Worm (Caenorhabditis elegans) whole organism, early embryonic: Measurements from ENCODE around the gene F58D12.1.

Source experiments
- B0310.2 ChIP-seq: sonication (generic microtip); optimal IDR thresholded peaks from 2 replicates; lab custom pipeline; 2016; ENCODE audit warnings: mild to moderate bottlenecking, missing genetic modification characterization, missing compliant biosample characterization
- F13C5.2 ChIP-seq: sonication (generic microtip); optimal IDR thresholded peaks from 2 replicates; lab custom pipeline; 2017; ENCODE audit warnings: mild to moderate bottlenecking, missing genetic modification characterization, inconsistent platforms, missing compliant biosample characterization
- aly-1 ChIP-seq: sonication (generic microtip); optimal IDR thresholded peaks from 2 replicates; lab custom pipeline; 2016; ENCODE audit warnings: missing genetic modification characterization, missing compliant biosample characterization
- ama-1 ChIP-seq: fragments of 150-350 bp; optimal IDR thresholded peaks from 2 replicates; lab custom pipeline; 2014
- ceh-36 ChIP-seq: sonication (generic microtip); optimal IDR thresholded peaks from 2 replicates; lab custom pipeline; 2016; ENCODE audit warnings: missing genetic modification characterization, inconsistent platforms, missing compliant biosample characterization
- ets-7 ChIP-seq: sonication (generic microtip); optimal IDR thresholded peaks from 2 replicates; lab custom pipeline; 2016; ENCODE audit warnings: missing genotype, missing genetic modification characterization, missing compliant biosample characterization
- flt-1 ChIP-seq: fragments of 200-800 bp; sonication (Bioruptor generic); IDR thresholded peaks from 2 replicates; pipeline ENCODE4 v1.3.6; 2022; ENCODE audit warnings: missing genetic modification characterization, missing compliant biosample characterization
- hmbx-1 ChIP-seq: sonication (generic microtip); optimal IDR thresholded peaks from 2 replicates; lab custom pipeline; 2016; ENCODE audit warnings: mild to moderate bottlenecking, missing genetic modification characterization, missing compliant biosample characterization
- hmg-4 ChIP-seq: fragments of 200-800 bp; sonication (Bioruptor generic); optimal IDR thresholded peaks from 2 replicates; lab custom pipeline; 2018; ENCODE audit warnings: mild to moderate bottlenecking, missing genetic modification characterization, missing compliant biosample characterization
- hnd-1 ChIP-seq: sonication (generic microtip); optimal IDR thresholded peaks from 2 replicates; lab custom pipeline; 2016; ENCODE audit warnings: missing genetic modification characterization, missing compliant biosample characterization
- pes-1 ChIP-seq: fragments of 200-800 bp; sonication (Bioruptor generic); IDR thresholded peaks from 2 replicates; pipeline ENCODE4 v1.3.6; 2022; ENCODE audit warnings: missing genetic modification reagents, missing genetic modification characterization, missing compliant biosample characterization
- scrt-1 ChIP-seq: fragments of 200-800 bp; sonication (Bioruptor generic); IDR thresholded peaks from 2 replicates; pipeline ENCODE4 v1.3.6; 2022; ENCODE audit warnings: missing genetic modification characterization, missing compliant biosample characterization
- sea-1 ChIP-seq: fragments of 200-800 bp; sonication (Bioruptor generic); conservative IDR thresholded peaks from 2 replicates; pipeline ENCODE4 v1.3.6; 2022; ENCODE audit warnings: missing genetic modification characterization, missing compliant biosample characterization
- tbx-11 ChIP-seq: fragments of 200-800 bp; sonication (Bioruptor generic); IDR thresholded peaks from 2 replicates; pipeline ENCODE4 v1.3.6; 2022; ENCODE audit warnings: missing genetic modification characterization, missing compliant biosample characterization
- tbx-37 ChIP-seq: fragments of 200-800 bp; sonication (Bioruptor generic); conservative IDR thresholded peaks from 2 replicates; pipeline ENCODE4 v1.3.6; 2022; ENCODE audit warnings: missing genetic modification reagents, missing genetic modification characterization, missing compliant biosample characterization
- tra-4 ChIP-seq: sonication (generic microtip); optimal IDR thresholded peaks from 2 replicates; lab custom pipeline; 2017; ENCODE audit warnings: missing genetic modification characterization, missing compliant biosample characterization

Gene F58D12.1

ce11 chrV:14092403-14092802 is 43.0 kb downstream of the F58D12.1 start, which contains the start of gene D1086.3:
Gene D1086.3 (plus strand): TSS chrV:14092792.
- TF ChIP-seq hmg-4 (GFP tag; lab: Kevin White, UChicago) (no peak), F13C5.2 (peak; percentile 1)

- TF ChIP-seq ama-1 (lab: Kevin White, UChicago), result no peak
- TF ChIP-seq scrt-1 (GFP tag; lab: Robert Waterston, UW), result no peak
- TF ChIP-seq hnd-1 (tag; lab: Kevin White, UChicago), result no peak
- TF ChIP-seq pes-1 (GFP tag; lab: Robert Waterston, UW), result no peak
- no peak for TF ChIP-seq hmg-4 (GFP tag; lab: Kevin White, UChicago)
- no peak for TF ChIP-seq F13C5.2
- TF ChIP-seq B0310.2 (tag; lab: Kevin White, UChicago), result no peak
- no peak for TF ChIP-seq flt-1 (GFP tag; lab: Robert Waterston, UW)
- TF ChIP-seq hmbx-1 (tag; lab: Kevin White, UChicago), result no peak
- TF ChIP-seq tbx-11, result no peak
These were observed 44.4 kb downstream of the F58D12.1 start, which contains the start of gene D1086.8 for ce11 chrV:14093805-14094204. Gene D1086.8 (plus strand): TSS chrV:14094105.

DNA sequence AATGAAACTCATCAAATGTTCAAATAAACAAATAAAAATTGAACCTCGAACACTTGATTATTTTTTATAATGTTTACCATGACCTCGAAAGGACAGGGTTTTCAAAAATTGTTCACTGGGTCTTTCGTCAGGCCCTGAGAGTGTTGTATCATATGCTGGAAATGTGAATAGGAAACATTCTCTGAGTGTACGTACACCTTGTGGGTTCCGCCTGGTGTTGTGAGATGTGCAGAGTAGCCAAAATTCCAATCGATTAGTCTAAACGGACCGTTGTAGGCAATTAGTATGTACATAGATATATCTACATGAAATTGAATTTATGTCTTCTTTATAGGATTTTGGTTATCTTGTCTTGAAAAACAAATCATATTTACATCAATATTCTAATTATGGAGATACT is 45.2 kb downstream of the F58D12.1 start:
- no peak for TF ChIP-seq sea-1 (GFP tag; lab: Robert Waterston, UW)
- no peak for TF ChIP-seq hmbx-1 (tag; lab: Kevin White, UChicago)
- no peak for TF ChIP-seq ets-7 (tag; lab: Kevin White, UChicago)
- TF ChIP-seq tbx-11, result no peak
- TF ChIP-seq tra-4 (tag; lab: Kevin White, UChicago), result no peak
- TF ChIP-seq ceh-36 (tag; lab: Kevin White, UChicago), result no peak
- no peak for TF ChIP-seq hmg-4 (GFP tag; lab: Kevin White, UChicago)

- TF ChIP-seq F13C5.2 (no peak), aly-1 (no peak), flt-1 (GFP tag; lab: Robert Waterston, UW) (no peak), tbx-11 (no peak), ceh-36 (tag; lab: Kevin White, UChicago) (no peak), B0310.2 (tag; lab: Kevin White, UChicago) (no peak), hnd-1 (tag; lab: Kevin White, UChicago) (no peak), pes-1 (GFP tag; lab: Robert Waterston, UW) (no peak), tra-4 (tag; lab: Kevin White, UChicago) (no peak), ama-1 (lab: Kevin White, UChicago) (no peak)
These were observed 45.6 kb downstream of the F58D12.1 start for ce11 chrV:14094953-14095352.

ce11 chrV:14097358-14097757 is 48.0 kb downstream of the F58D12.1 start:
- TF ChIP-seq hmbx-1 (tag; lab: Kevin White, UChicago) (no peak), ceh-36 (tag; lab: Kevin White, UChicago) (no peak), ama-1 (lab: Kevin White, UChicago) (no peak), F13C5.2 (no peak), tbx-37 (GFP tag; lab: Robert Waterston, UW) (no peak), hnd-1 (tag; lab: Kevin White, UChicago) (no peak), pes-1 (GFP tag; lab: Robert Waterston, UW) (no peak), ets-7 (tag; lab: Kevin White, UChicago) (no peak), aly-1 (no peak), tra-4 (tag; lab: Kevin White, UChicago) (no peak), tbx-11 (no peak)

DNA sequence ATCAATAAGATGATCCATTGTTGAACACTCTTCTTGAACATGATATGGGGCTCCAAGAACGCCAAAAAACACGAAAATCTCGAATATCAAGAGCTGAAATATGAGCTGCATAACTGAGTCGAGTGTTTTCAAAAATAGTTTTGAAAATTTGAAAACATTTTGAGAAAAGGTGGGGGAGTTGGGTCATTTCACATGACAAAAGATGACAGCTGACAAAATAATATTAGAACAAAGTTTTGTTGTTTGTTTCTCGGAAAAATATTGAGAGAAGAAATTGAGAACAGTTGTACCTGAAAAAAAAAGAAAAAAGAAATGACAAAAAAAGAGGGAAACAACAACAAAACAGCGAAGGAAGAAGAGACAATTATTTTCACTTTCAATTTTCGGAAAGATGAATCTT is 49.1 kb downstream of the F58D12.1 start, which contains the start of the genes D1086.2 and D1086.1:
Gene D1086.2 (minus strand): TSS at position 150 of the 400 bp plus-strand sequence.
Gene D1086.1 (plus strand): TSS at position 340 of the 400 bp plus-strand sequence.
- no peak for TF ChIP-seq hmbx-1 (tag; lab: Kevin White, UChicago)
- no peak for TF ChIP-seq sea-1 (GFP tag; lab: Robert Waterston, UW)
- TF ChIP-seq tbx-11, result no peak
- no peak for TF ChIP-seq ets-7 (tag; lab: Kevin White, UChicago)
- TF ChIP-seq tbx-37 (GFP tag; lab: Robert Waterston, UW), result no peak
- TF ChIP-seq flt-1 (GFP tag; lab: Robert Waterston, UW), result no peak
- TF ChIP-seq B0310.2 (tag; lab: Kevin White, UChicago), result no peak
- TF ChIP-seq hnd-1 (tag; lab: Kevin White, UChicago), result no peak
- TF ChIP-seq hmg-4 (GFP tag; lab: Kevin White, UChicago), result no peak

- TF ChIP-seq F13C5.2 (no peak), sea-1 (GFP tag; lab: Robert Waterston, UW) (no peak), tra-4 (tag; lab: Kevin White, UChicago) (no peak), hmg-4 (GFP tag; lab: Kevin White, UChicago) (no peak), aly-1 (no peak), hmbx-1 (tag; lab: Kevin White, UChicago) (no peak), ets-7 (tag; lab: Kevin White, UChicago) (no peak), pes-1 (GFP tag; lab: Robert Waterston, UW) (no peak), hnd-1 (tag; lab: Kevin White, UChicago) (no peak), ama-1 (lab: Kevin White, UChicago) (no peak), flt-1 (GFP tag; lab: Robert Waterston, UW) (no peak), scrt-1 (GFP tag; lab: Robert Waterston, UW) (no peak)
These were observed 51.5 kb downstream of the F58D12.1 start, which contains the start of gene D1086.12 for ce11 chrV:14100886-14101285. Gene D1086.12 (plus strand): TSS chrV:14101186.

ce11 chrV:14103970-14104369 is 54.6 kb downstream of the F58D12.1 start, which contains the start of gene D1086.9:
Gene D1086.9 (plus strand): TSS chrV:14104270.
- TF ChIP-seq tbx-37 (GFP tag; lab: Robert Waterston, UW) (no peak), sea-1 (GFP tag; lab: Robert Waterston, UW) (no peak)
